Worm (Caenorhabditis elegans): ENCODE data around the gene C18G1.7.

DNA sequence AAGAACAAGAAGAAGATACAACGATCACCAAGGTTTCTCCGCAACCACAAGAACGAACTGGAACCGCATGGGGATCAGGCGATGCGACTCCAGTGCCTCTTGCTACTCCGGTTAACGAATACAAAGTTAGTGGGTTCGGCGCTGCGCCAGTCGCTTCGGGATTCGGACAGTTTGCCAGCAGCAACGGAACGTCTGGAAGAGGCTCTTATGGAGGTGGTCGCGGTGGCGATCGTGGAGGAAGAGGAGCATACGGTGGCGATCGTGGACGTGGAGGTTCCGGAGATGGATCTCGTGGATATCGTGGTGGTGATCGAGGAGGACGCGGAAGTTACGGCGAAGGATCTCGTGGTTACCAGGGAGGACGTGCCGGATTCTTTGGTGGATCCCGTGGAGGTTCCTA, 12.7 kb downstream of the C18G1.7 start:
- TF ChIP-seq ceh-19 (GFP tag; optimal IDR thresholded peaks at IDR 0.05), result no peak
- no peak for TF ChIP-seq odd-2 (tag; optimal IDR thresholded peaks at IDR 0.05)
- TF ChIP-seq sox-2 (GFP tag; IDR thresholded peaks at IDR 0.05), result no peak
- no peak for TF ChIP-seq tbx-2 (tag; optimal IDR thresholded peaks at IDR 0.05)
- no peak for TF ChIP-seq ttx-3 (tag; optimal IDR thresholded peaks at IDR 0.05)
- no peak for TF ChIP-seq ceh-6 (GFP tag; optimal IDR thresholded peaks at IDR 0.05)
- no peak for TF ChIP-seq F13H6.1 (tag; optimal IDR thresholded peaks at IDR 0.05)
- no peak for TF ChIP-seq ceh-18 (tag; optimal IDR thresholded peaks at IDR 0.05)
- no peak for TF ChIP-seq elt-2 (tag; optimal IDR thresholded peaks at IDR 0.05)
